Worm (Caenorhabditis elegans) whole organism, L1 larva: ENCODE results near the gene sup-26.

Experiments
- C16A3.4 ChIP-seq: fragments of 150-350 bp; optimal IDR thresholded peaks from 2 replicates; lab custom pipeline; 2014; ENCODE audit warnings: missing biosample characterization, missing genetic modification characterization
- C34B4.2 ChIP-seq: sonication (generic microtip); optimal IDR thresholded peaks from 2 replicates; lab custom pipeline; 2017; ENCODE audit warnings: mild to moderate bottlenecking, missing genetic modification characterization, missing compliant biosample characterization
- F16B12.6 ChIP-seq: fragments of 150-350 bp; optimal IDR thresholded peaks from 2 replicates; lab custom pipeline; 2014; ENCODE audit warnings: missing biosample characterization, missing genetic modification characterization
- Y116A8C.19 ChIP-seq: sonication (generic microtip); optimal IDR thresholded peaks from 2 replicates; lab custom pipeline; 2016; ENCODE audit warnings: missing compliant biosample characterization, missing genetic modification characterization, borderline replicate concordance
- ama-1 ChIP-seq: fragments of 150-350 bp; optimal IDR thresholded peaks from 2 replicates; lab custom pipeline; 2014
- blmp-1 ChIP-seq: fragments of 150-350 bp; optimal IDR thresholded peaks from 2 replicates; lab custom pipeline; 2014; ENCODE audit warnings: missing biosample characterization, missing genetic modification characterization
- ceh-63 ChIP-seq: fragments of 200-800 bp; sonication (Bioruptor generic); optimal IDR thresholded peaks from 2 replicates; lab custom pipeline; 2018; ENCODE audit warnings: mild to moderate bottlenecking, missing genetic modification characterization, missing compliant biosample characterization
- ceh-8 ChIP-seq: fragments of 200-800 bp; sonication (Bioruptor generic); optimal IDR thresholded peaks from 2 replicates; lab custom pipeline; 2018; ENCODE audit warnings: mild to moderate bottlenecking, missing genetic modification characterization, moderate library complexity, missing compliant biosample characterization
- efl-3 ChIP-seq: fragments of 200-800 bp; sonication (Bioruptor generic); optimal IDR thresholded peaks from 2 replicates; lab custom pipeline; 2018; ENCODE audit warnings: mild to moderate bottlenecking, missing genetic modification characterization, missing compliant biosample characterization
- egl-13 ChIP-seq: sonication (generic microtip); optimal IDR thresholded peaks from 2 replicates; lab custom pipeline; 2016; ENCODE audit warnings: missing genotype, missing genetic modification reagents, missing genetic modification characterization, missing compliant biosample characterization
- egl-27 ChIP-seq, 2 experiments: fragments of 150-350 bp in 1 of 2; sonication (generic microtip); optimal IDR thresholded peaks; 3 replicates each; lab custom pipeline; 2017 to 2018; ENCODE audit warnings: missing biosample characterization in 2 of 2, missing genetic modification characterization in 2 of 2, missing genetic modification reagents in 2 of 2
- elt-2 ChIP-seq: sonication (generic microtip); optimal IDR thresholded peaks from 2 replicates; lab custom pipeline; 2016; ENCODE audit warnings: missing genetic modification characterization, mild to moderate bottlenecking, inconsistent platforms, missing compliant biosample characterization, missing genetic modification reagents
- ets-5 ChIP-seq: fragments of 200-800 bp; sonication (Bioruptor generic); IDR thresholded peaks from 2 replicates; pipeline ENCODE4 v1.3.6; 2022; ENCODE audit warnings: missing genetic modification characterization, missing compliant biosample characterization
- fkh-10 ChIP-seq: sonication (generic microtip); optimal IDR thresholded peaks from 2 replicates; lab custom pipeline; 2017; ENCODE audit warnings: missing biosample characterization, missing genetic modification reagents, missing genetic modification characterization
- grh-1 ChIP-seq: fragments of 200-800 bp; sonication (Bioruptor generic); IDR thresholded peaks from 2 replicates; pipeline ENCODE4 v1.3.6; 2022; ENCODE audit warnings: missing genetic modification reagents, missing genetic modification characterization, missing compliant biosample characterization
- hlh-17 ChIP-seq: fragments of 200-800 bp; sonication (Bioruptor generic); optimal IDR thresholded peaks from 2 replicates; lab custom pipeline; 2018; ENCODE audit warnings: missing genetic modification characterization, mild to moderate bottlenecking, missing compliant biosample characterization, moderate library complexity, borderline replicate concordance
- hlh-4 ChIP-seq: sonication (generic microtip); optimal IDR thresholded peaks from 2 replicates; lab custom pipeline; 2016; ENCODE audit warnings: mild to moderate bottlenecking, missing genetic modification characterization, missing compliant biosample characterization
- hpl-2 ChIP-seq: fragments of 150-350 bp; optimal IDR thresholded peaks from 2 replicates; lab custom pipeline; 2014; ENCODE audit warnings: missing biosample characterization, missing genetic modification reagents, missing genetic modification characterization
- isw-1 ChIP-seq: fragments of 200-800 bp; sonication (Bioruptor generic); IDR thresholded peaks from 2 replicates; pipeline ENCODE4 v1.3.6; 2022; ENCODE audit warnings: missing genetic modification characterization, missing compliant biosample characterization
- lin-13 ChIP-seq: fragments of 150-350 bp; optimal IDR thresholded peaks from 2 replicates; lab custom pipeline; 2014; ENCODE audit warnings: missing biosample characterization, missing genetic modification reagents, missing genetic modification characterization
- lin-35 ChIP-seq, 2 experiments: fragments of 150-350 bp; optimal IDR thresholded peaks; 2 replicates each; lab custom pipeline; 2014; ENCODE audit warnings: missing biosample characterization in 2 of 2, missing genetic modification characterization in 2 of 2, missing genetic modification reagents in 2 of 2
- lin-39 ChIP-seq: fragments of 150-350 bp; optimal IDR thresholded peaks from 2 replicates; lab custom pipeline; 2014; ENCODE audit warnings: missing biosample characterization, missing genetic modification reagents, missing genetic modification characterization
- lsy-2 ChIP-seq, 2 experiments: fragments of 150-350 bp; optimal IDR thresholded peaks; 2 replicates each; lab custom pipeline; 2014; ENCODE audit warnings: missing biosample characterization in 2 of 2, missing genetic modification characterization in 2 of 2
- mef-2 ChIP-seq: fragments of 150-350 bp; optimal IDR thresholded peaks from 2 replicates; lab custom pipeline; 2014; ENCODE audit warnings: missing biosample characterization, missing genetic modification characterization
- nhr-12 ChIP-seq: sonication (generic microtip); optimal IDR thresholded peaks from 2 replicates; lab custom pipeline; 2017; ENCODE audit warnings: missing biosample characterization, missing genetic modification characterization
- nhr-19 ChIP-seq: fragments of 200-800 bp; sonication (Bioruptor generic); conservative IDR thresholded peaks from 2 replicates; pipeline ENCODE4 v1.3.6; 2022; ENCODE audit warnings: missing genetic modification characterization, missing compliant biosample characterization
- nhr-237 ChIP-seq: fragments of 150-350 bp; optimal IDR thresholded peaks from 2 replicates; lab custom pipeline; 2014; ENCODE audit warnings: missing biosample characterization, missing genetic modification characterization
- nhr-28 ChIP-seq: fragments of 150-350 bp; optimal IDR thresholded peaks from 2 replicates; lab custom pipeline; 2014; ENCODE audit warnings: missing biosample characterization, missing genetic modification characterization
- nhr-47 ChIP-seq: sonication (generic microtip); optimal IDR thresholded peaks from 2 replicates; lab custom pipeline; 2016; ENCODE audit warnings: mild to moderate bottlenecking, missing genetic modification characterization, moderate library complexity, missing compliant biosample characterization
- nhr-71 ChIP-seq: sonication (generic microtip); optimal IDR thresholded peaks from 2 replicates; lab custom pipeline; 2016; ENCODE audit warnings: mild to moderate bottlenecking, missing genetic modification characterization, moderate library complexity, missing compliant biosample characterization
- nhr-84 ChIP-seq: sonication (generic microtip); optimal IDR thresholded peaks from 2 replicates; lab custom pipeline; 2017; ENCODE audit warnings: missing biosample characterization, missing genetic modification characterization
- nhr-85 ChIP-seq: sonication (generic microtip); peaks from one replicate; lab custom pipeline; 2016; ENCODE audit warnings: missing genetic modification characterization, inconsistent platforms, missing compliant biosample characterization
- nhr-90 ChIP-seq: sonication (generic microtip); optimal IDR thresholded peaks from 2 replicates; lab custom pipeline; 2016; ENCODE audit warnings: mild to moderate bottlenecking, missing genetic modification characterization, missing compliant biosample characterization; ENCODE audit not compliant: poor library complexity
- pax-3 ChIP-seq: fragments of 200-800 bp; sonication (Bioruptor generic); optimal IDR thresholded peaks from 2 replicates; lab custom pipeline; 2018; ENCODE audit warnings: mild to moderate bottlenecking, missing genetic modification characterization, moderate library complexity, missing compliant biosample characterization
- pqm-1 ChIP-seq: sonication (generic microtip); optimal IDR thresholded peaks from 3 replicates; lab custom pipeline; 2017; ENCODE audit warnings: missing biosample characterization, missing genetic modification characterization
- snpc-4 ChIP-seq: fragments of 150-350 bp; optimal IDR thresholded peaks from 2 replicates; lab custom pipeline; 2014; ENCODE audit warnings: missing biosample characterization, missing genetic modification characterization
- sox-4 ChIP-seq: sonication (generic microtip); optimal IDR thresholded peaks from 2 replicates; lab custom pipeline; 2016; ENCODE audit warnings: missing genetic modification characterization, missing compliant biosample characterization
- sup-37 ChIP-seq: fragments of 200-800 bp; sonication (Bioruptor generic); optimal IDR thresholded peaks from 2 replicates; lab custom pipeline; 2018; ENCODE audit warnings: mild to moderate bottlenecking, missing genetic modification characterization, missing compliant biosample characterization
- tbx-2 ChIP-seq: sonication (generic microtip); optimal IDR thresholded peaks from 2 replicates; lab custom pipeline; 2016; ENCODE audit warnings: missing genetic modification characterization, missing compliant biosample characterization
- unc-86 ChIP-seq: sonication (generic microtip); optimal IDR thresholded peaks from 2 replicates; lab custom pipeline; 2016; ENCODE audit warnings: missing genetic modification characterization, missing compliant biosample characterization
- vab-15 ChIP-seq: sonication (generic microtip); optimal IDR thresholded peaks from 2 replicates; lab custom pipeline; 2017; ENCODE audit warnings: missing genotype, mild to moderate bottlenecking, missing genetic modification characterization, missing compliant biosample characterization
- xbp-1 ChIP-seq: sonication (generic microtip); optimal IDR thresholded peaks from 2 replicates; lab custom pipeline; 2016; ENCODE audit warnings: missing genetic modification characterization, missing compliant biosample characterization
- zag-1 ChIP-seq: fragments of 150-350 bp; optimal IDR thresholded peaks from 2 replicates; lab custom pipeline; 2014; ENCODE audit warnings: missing biosample characterization, missing genetic modification characterization
- zip-4 ChIP-seq: fragments of 200-800 bp; sonication (Bioruptor generic); optimal IDR thresholded peaks from 2 replicates; lab custom pipeline; 2018; ENCODE audit warnings: mild to moderate bottlenecking, missing genetic modification characterization, moderate library complexity, missing compliant biosample characterization
- ztf-11 ChIP-seq, 2 experiments: sonication (generic microtip); optimal IDR thresholded peaks; 2 replicates each; lab custom pipeline; 2016 to 2017; ENCODE audit warnings: missing genetic modification characterization in 2 of 2, missing biosample characterization in 1 of 2, missing compliant biosample characterization in 1 of 2

The sup-26 gene

ce11 chrIII:4313061-4313962, 33.3 kb upstream of the sup-26 start, which contains the start of the genes evl-14 and dcn-1 (continued):
- TF ChIP-seq nhr-12: no peak
- TF ChIP-seq nhr-19 (GFP tag; lab: Robert Waterston, UW): no peak; the same call in none of the 2 replicates
- no peak for TF ChIP-seq Y116A8C.19 (tag; lab: Kevin White, UChicago)
- TF ChIP-seq elt-2: no peak
- TF ChIP-seq hlh-17: no peak
- no peak for TF ChIP-seq nhr-84
- no peak for TF ChIP-seq egl-27 (tag; optimal IDR thresholded peaks at IDR 0.05; lab: Kevin White, UChicago)
- TF ChIP-seq pqm-1 (tag; lab: Kevin White, UChicago): no peak
- TF ChIP-seq lin-13: peak; percentile 68
- peak; percentile 81 to 90 for TF ChIP-seq lsy-2 (tag; optimal IDR thresholded peaks at IDR 0.05; lab: Kevin White, UChicago)
- TF ChIP-seq hpl-2: peak; percentile 6
- no peak for TF ChIP-seq lin-39
- peak; percentile 90 for TF ChIP-seq nhr-71
- TF ChIP-seq C34B4.2 (tag; lab: Kevin White, UChicago): no peak
- TF ChIP-seq snpc-4: peak; percentile 11
- peak; percentile 64 for TF ChIP-seq nhr-90 (tag; lab: Kevin White, UChicago)
- no peak for TF ChIP-seq sup-37 (GFP tag; lab: Kevin White, UChicago)
- no peak for TF ChIP-seq sox-4 (tag; lab: Kevin White, UChicago)
- TF ChIP-seq nhr-28 (tag; lab: Kevin White, UChicago): no peak
- no peak for TF ChIP-seq ama-1 (lab: Kevin White, UChicago)
- TF ChIP-seq ceh-63 (GFP tag; lab: Kevin White, UChicago): no peak
- peak; percentile 84 for TF ChIP-seq C16A3.4 (tag; lab: Kevin White, UChicago)
- TF ChIP-seq nhr-237: no peak
- TF ChIP-seq nhr-47 (tag; lab: Kevin White, UChicago): peak; percentile 79
- TF ChIP-seq vab-15 (tag; lab: Kevin White, UChicago): no peak
- TF ChIP-seq unc-86 (tag; lab: Kevin White, UChicago): peak; percentile 65
- TF ChIP-seq mef-2 (tag; lab: Kevin White, UChicago): no peak
- peak; percentile 52 for TF ChIP-seq F16B12.6
- no peak for TF ChIP-seq zip-4 (GFP tag; lab: Kevin White, UChicago)
- TF ChIP-seq grh-1 (GFP tag; lab: Robert Waterston, UW): no peak
- no peak for TF ChIP-seq fkh-10 (GFP tag; lab: Kevin White, UChicago)
- no peak for TF ChIP-seq ztf-11 (tag; optimal IDR thresholded peaks at IDR 0.05; lab: Kevin White, UChicago)
- TF ChIP-seq blmp-1 (tag; lab: Kevin White, UChicago): peak; percentile 64
- peak; percentile 73 to 87 for TF ChIP-seq lin-35 (GFP tag; optimal IDR thresholded peaks at IDR 0.05; lab: Kevin White, UChicago)
- no peak for TF ChIP-seq hlh-4
- TF ChIP-seq nhr-85: peak; percentile 36
- peak; percentile 75 for TF ChIP-seq tbx-2 (tag; lab: Kevin White, UChicago)
- TF ChIP-seq isw-1 (GFP tag; lab: Robert Waterston, UW): peak; percentile 48
- TF ChIP-seq, all 84 proteins: peak for 35

ce11 chrIII:4309303-4309702, 29.3 kb upstream of the sup-26 start:
- TF ChIP-seq vab-15 (tag; lab: Kevin White, UChicago) (no peak), xbp-1 (tag; lab: Kevin White, UChicago) (no peak), zag-1 (tag; lab: Kevin White, UChicago) (no peak), efl-3 (no peak), egl-13 (tag; lab: Kevin White, UChicago) (no peak), hpl-2 (no peak), nhr-47 (tag; lab: Kevin White, UChicago) (no peak), sup-37 (GFP tag; lab: Kevin White, UChicago) (no peak), ets-5 (no peak), pax-3 (no peak), Y116A8C.19 (tag; lab: Kevin White, UChicago) (no peak), lin-13 (no peak), ceh-8 (GFP tag; lab: Kevin White, UChicago) (no peak), F16B12.6 (no peak), nhr-12 (no peak)
